Worm (Caenorhabditis elegans): ENCODE data around the gene dlc-5.

dlc-5 gene

ce11 chrIV:6421183-6421635, 16.8 kb upstream of the dlc-5 start, which contains the start of gene puf-11 (continued):
- peak; percentile 98 for TF ChIP-seq madf-6 (GFP tag; IDR thresholded peaks at IDR 0.05)
- no peak for TF ChIP-seq T26A5.8 (tag; optimal IDR thresholded peaks at IDR 0.05)
- TF ChIP-seq repo-1 (tag; optimal IDR thresholded peaks at IDR 0.05): no peak
- TF ChIP-seq snpc-1.1 (tag; optimal IDR thresholded peaks at IDR 0.05; ENCODE audit: insufficient read depth): peak; percentile 68
- no peak for TF ChIP-seq F55B11.4 (tag; optimal IDR thresholded peaks at IDR 0.05; ENCODE audit: borderline replicate concordance, insufficient read depth)
- peak; percentile 98 for TF ChIP-seq lsl-1 (GFP tag; optimal IDR thresholded peaks at IDR 0.05)
- peak; percentile 99 for TF ChIP-seq xnd-1 (tag; optimal IDR thresholded peaks at IDR 0.05)
- TF ChIP-seq ztf-6 (GFP tag; IDR thresholded peaks at IDR 0.05): no peak
- no peak for TF ChIP-seq ceh-27 (GFP tag; optimal IDR thresholded peaks at IDR 0.05)
- TF ChIP-seq let-526 (GFP tag; IDR thresholded peaks at IDR 0.05): no peak
- TF ChIP-seq bed-2 (GFP tag; IDR thresholded peaks at IDR 0.05): no peak
- no peak for TF ChIP-seq aptf-2 (GFP tag; conservative IDR thresholded peaks at IDR 0.05)
- TF ChIP-seq lin-35 (GFP tag; optimal IDR thresholded peaks at IDR 0.05): peak in 1 of 3 experiments; percentile 48
- TF ChIP-seq lin-26 (GFP tag; IDR thresholded peaks at IDR 0.05): 0 out of 2 replicates have a peak, but pooled peaks have one; percentile 19
- 0 out of 2 replicates have a peak, but pooled peaks have one; percentile 25 for TF ChIP-seq Y67H2A.10 (GFP tag; conservative IDR thresholded peaks at IDR 0.05)
- no peak for TF ChIP-seq sea-2 (GFP tag; IDR thresholded peaks at IDR 0.05)
- TF ChIP-seq rec-8 (tag; optimal IDR thresholded peaks at IDR 0.05): peak in 1 of 2 experiments; percentile 40
- TF ChIP-seq ztf-18 (tag; optimal IDR thresholded peaks at IDR 0.05): no peak
- TF ChIP-seq sdz-38 (tag; optimal IDR thresholded peaks at IDR 0.05): no peak
- peak; percentile 83 for TF ChIP-seq hsf-1 (GFP tag; IDR thresholded peaks at IDR 0.05)
- no peak for TF ChIP-seq hlh-12 (tag; optimal IDR thresholded peaks at IDR 0.05)
- no peak for TF ChIP-seq aptf-3 (GFP tag; IDR thresholded peaks at IDR 0.05)
- TF ChIP-seq dox-1 (GFP tag; IDR thresholded peaks at IDR 0.05): peak; percentile 89
- no peak for TF ChIP-seq ztf-22 (GFP tag; optimal IDR thresholded peaks at IDR 0.05)
- no peak for TF ChIP-seq nhr-80 (tag; optimal IDR thresholded peaks at IDR 0.05)
- TF ChIP-seq Y79H2A.3 (GFP tag; conservative IDR thresholded peaks at IDR 0.05): 0 out of 2 replicates have a peak, but pooled peaks have one; percentile 27
- TF ChIP-seq Y53F4B.3 (GFP tag; IDR thresholded peaks at IDR 0.05): no peak
- TF ChIP-seq attf-6 (GFP tag; IDR thresholded peaks at IDR 0.05): peak; percentile 79; the same call in 1 of the 2 replicates
- peak; percentile 79 for TF ChIP-seq unc-130 (GFP tag; optimal IDR thresholded peaks at IDR 0.05)
- no peak for TF ChIP-seq zim-3 (tag; optimal IDR thresholded peaks at IDR 0.05)
- no peak for TF ChIP-seq mes-4 (tag; optimal IDR thresholded peaks at IDR 0.05)
- TF ChIP-seq ztf-26 (tag; optimal IDR thresholded peaks at IDR 0.05): no peak
- peak; percentile 64 for TF ChIP-seq C17E4.6 (GFP tag; IDR thresholded peaks at IDR 0.05)
- peak; percentile 58; the same call in 1 of the 2 replicates for TF ChIP-seq mcd-1 (GFP tag; IDR thresholded peaks at IDR 0.05)
- TF ChIP-seq snpc-3.4 (tag; optimal IDR thresholded peaks at IDR 0.05): peak; percentile 74
- peak; percentile 73 for TF ChIP-seq F49E8.2 (tag; optimal IDR thresholded peaks at IDR 0.05; ENCODE audit: insufficient read depth)
- no peak for TF ChIP-seq F52B5.7 (tag; optimal IDR thresholded peaks at IDR 0.05)
- TF ChIP-seq C06A6.2 (GFP tag; conservative IDR thresholded peaks at IDR 0.05): no peak
- no peak for TF ChIP-seq T07F8.4 (tag; optimal IDR thresholded peaks at IDR 0.05)
- TF ChIP-seq ceh-91 (GFP tag; IDR thresholded peaks at IDR 0.05): peak; percentile 96
- no peak for TF ChIP-seq mxl-1 (tag; optimal IDR thresholded peaks at IDR 0.05)
- no peak for TF ChIP-seq unc-62 (GFP tag; optimal IDR thresholded peaks at IDR 0.05)
- TF ChIP-seq nfyb-1 (GFP tag; IDR thresholded peaks at IDR 0.05): no peak
- TF ChIP-seq ceh-79 (tag; optimal IDR thresholded peaks at IDR 0.05): no peak
- TF ChIP-seq dpl-1 (GFP tag; optimal IDR thresholded peaks at IDR 0.05): peak; percentile 91
- no peak for TF ChIP-seq egrh-3 (GFP tag; IDR thresholded peaks at IDR 0.05)
- no peak for TF ChIP-seq akir-1 (GFP tag; optimal IDR thresholded peaks at IDR 0.05)
